Worm (Caenorhabditis elegans) whole organism, young adult: ENCODE results near the gene Y42A5A.5.

Experiments used
- attf-6 ChIP-seq: fragments of 200-800 bp; sonication (Bioruptor generic); IDR thresholded peaks from 2 replicates; pipeline ENCODE4 v1.3.6; 2022; ENCODE audit warnings: missing genetic modification reagents, missing genetic modification characterization, missing compliant biosample characterization
- ceh-100 ChIP-seq: fragments of 200-800 bp; sonication (Bioruptor generic); IDR thresholded peaks from 2 replicates; pipeline ENCODE4 v1.3.6; 2022; ENCODE audit warnings: missing genetic modification reagents, missing genetic modification characterization, missing compliant biosample characterization
- ceh-40 ChIP-seq: fragments of 200-800 bp; sonication (Bioruptor generic); IDR thresholded peaks from 2 replicates; pipeline ENCODE4 v1.3.6; 2022; ENCODE audit warnings: missing genetic modification characterization, missing compliant biosample characterization
- hmg-20 ChIP-seq: fragments of 200-800 bp; sonication (Bioruptor generic); IDR thresholded peaks from 2 replicates; pipeline ENCODE4 v1.3.6; 2022; ENCODE audit warnings: missing genetic modification reagents, missing genetic modification characterization, missing compliant biosample characterization
- lin-35 ChIP-seq, 3 experiments: fragments of 150-350 bp in 2 of 3; sonication (generic microtip) in 1 of 3; optimal IDR thresholded peaks; 2 replicates each; lab custom pipeline; 2014 to 2018; ENCODE audit warnings: missing biosample characterization in 3 of 3, missing genetic modification characterization in 3 of 3, missing genetic modification reagents in 3 of 3
- lsl-1 ChIP-seq: fragments of 200-800 bp; sonication (Bioruptor generic); optimal IDR thresholded peaks from 2 replicates; lab custom pipeline; 2018; ENCODE audit warnings: mild to moderate bottlenecking, missing genetic modification characterization, moderate library complexity, missing compliant biosample characterization
- nfyb-1 ChIP-seq: fragments of 200-800 bp; sonication (Bioruptor generic); IDR thresholded peaks from 2 replicates; pipeline ENCODE4 v1.3.6; 2022; ENCODE audit warnings: missing genetic modification reagents, missing genetic modification characterization, missing compliant biosample characterization
- nhr-120 ChIP-seq: fragments of 200-800 bp; sonication (Bioruptor generic); IDR thresholded peaks from 2 replicates; pipeline ENCODE4 v1.3.6; 2022; ENCODE audit warnings: missing genetic modification characterization, missing compliant biosample characterization
- rcor-1 ChIP-seq: fragments of 200-800 bp; sonication (Bioruptor generic); IDR thresholded peaks from 2 replicates; pipeline ENCODE4 v1.3.6; 2022; ENCODE audit warnings: missing genetic modification reagents, missing genetic modification characterization, missing compliant biosample characterization
- somi-1 ChIP-seq: fragments of 200-800 bp; sonication (Bioruptor generic); optimal IDR thresholded peaks from 2 replicates; lab custom pipeline; 2018; ENCODE audit warnings: mild to moderate bottlenecking, missing genetic modification characterization, missing compliant biosample characterization
- unc-62 ChIP-seq: fragments of 150-350 bp; optimal IDR thresholded peaks from 2 replicates; lab custom pipeline; 2014; ENCODE audit warnings: missing biosample characterization, missing genetic modification reagents, missing genetic modification characterization
- ztf-25 ChIP-seq: fragments of 200-800 bp; sonication (Bioruptor generic); IDR thresholded peaks from 2 replicates; pipeline ENCODE4 v1.3.6; 2022; ENCODE audit warnings: missing genetic modification reagents, missing genetic modification characterization, missing compliant biosample characterization

ce11 chrV:11087519-11087998 is 22.0 kb downstream of the Y42A5A.5 start, which contains the start of gene Y42A5A.1:
- TF ChIP-seq attf-6 (GFP tag; lab: Robert Waterston, UW) (no peak), nhr-120 (GFP tag; lab: Robert Waterston, UW) (no peak), hmg-20 (no peak), somi-1 (GFP tag; lab: Kevin White, UChicago) (no peak), unc-62 (no peak), rcor-1 (GFP tag; lab: Robert Waterston, UW) (no peak), nfyb-1 (GFP tag; lab: Robert Waterston, UW) (no peak), ztf-25 (GFP tag; lab: Robert Waterston, UW) (no peak), ceh-40 (GFP tag; lab: Robert Waterston, UW) (no peak), lsl-1 (no peak), lin-35 (GFP tag; optimal IDR thresholded peaks at IDR 0.05; lab: Kevin White, UChicago) (no peak), ceh-100 (GFP tag; lab: Robert Waterston, UW) (no peak)
